Worm (Caenorhabditis elegans): ENCODE data around the gene C14A4.9.

C14A4.9 gene

ce11 chrII:10569498-10569897, 29.6 kb upstream of the C14A4.9 start:
- peak; percentile 13 for TF ChIP-seq unc-55 (GFP tag; optimal IDR thresholded peaks at IDR 0.05)
- no peak for TF ChIP-seq ahr-1 (tag; optimal IDR thresholded peaks at IDR 0.05)

DNA sequence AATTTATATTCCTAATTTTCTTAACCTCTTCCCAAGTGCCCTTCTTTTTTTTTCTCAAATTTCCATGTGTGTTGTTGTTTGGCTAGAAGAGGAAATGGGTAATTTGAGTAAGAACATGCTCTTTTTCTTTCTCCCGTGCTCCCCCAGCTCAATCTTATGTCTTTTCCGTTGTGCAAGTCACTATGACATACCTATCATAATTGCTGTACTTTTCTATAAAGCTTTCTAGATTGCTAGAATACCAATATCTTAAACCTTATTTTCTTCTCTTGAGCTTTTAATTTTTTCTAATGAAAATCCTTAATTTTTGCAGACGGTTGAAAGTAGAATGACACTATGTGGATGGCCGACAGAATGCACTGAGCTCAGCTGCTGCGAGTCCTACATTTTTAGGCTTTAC, 28.8 kb upstream of the C14A4.9 start, which contains the start of gene txt-13:
Gene txt-13 (plus strand): TSS at position 301 of the 400 bp plus-strand sequence.
- no peak for TF ChIP-seq ceh-14 (tag; optimal IDR thresholded peaks at IDR 0.05)
- no peak for TF ChIP-seq fkh-6 (tag; optimal IDR thresholded peaks at IDR 0.05)
- TF ChIP-seq ceh-45 (GFP tag; IDR thresholded peaks at IDR 0.05) = no peak
- TF ChIP-seq gmeb-2 (tag; optimal IDR thresholded peaks at IDR 0.05) = no peak
- TF ChIP-seq unc-86 (tag; optimal IDR thresholded peaks at IDR 0.05) = no peak
- TF ChIP-seq pha-4 (tag; optimal IDR thresholded peaks at IDR 0.05) = no peak
- no peak for TF ChIP-seq che-1 (tag; optimal IDR thresholded peaks at IDR 0.05)
- TF ChIP-seq dve-1 (tag; optimal IDR thresholded peaks at IDR 0.05) = no peak
- TF ChIP-seq K09A11.1 (tag; optimal IDR thresholded peaks at IDR 0.05; ENCODE audit: insufficient read depth) = no peak
- TF ChIP-seq ceh-30 (tag; optimal IDR thresholded peaks at IDR 0.05) = no peak
- TF ChIP-seq tbx-2 (tag; optimal IDR thresholded peaks at IDR 0.05) = no peak
- TF ChIP-seq nfya-1 (tag; optimal IDR thresholded peaks at IDR 0.05) = no peak
- TF ChIP-seq C08G9.2 (tag; optimal IDR thresholded peaks at IDR 0.05) = no peak
- TF ChIP-seq ama-1 (optimal IDR thresholded peaks at IDR 0.05) = no peak
- no peak for TF ChIP-seq hlh-15 (tag; optimal IDR thresholded peaks at IDR 0.05)
- no peak for TF ChIP-seq ref-2 (tag; optimal IDR thresholded peaks at IDR 0.05)
- no peak for TF ChIP-seq ceh-19 (GFP tag; optimal IDR thresholded peaks at IDR 0.05)
- no peak for TF ChIP-seq sox-2 (GFP tag; IDR thresholded peaks at IDR 0.05)
- no peak for TF ChIP-seq eyg-1 (tag; optimal IDR thresholded peaks at IDR 0.05)
- no peak for TF ChIP-seq fkh-10 (GFP tag; optimal IDR thresholded peaks at IDR 0.05)

DNA sequence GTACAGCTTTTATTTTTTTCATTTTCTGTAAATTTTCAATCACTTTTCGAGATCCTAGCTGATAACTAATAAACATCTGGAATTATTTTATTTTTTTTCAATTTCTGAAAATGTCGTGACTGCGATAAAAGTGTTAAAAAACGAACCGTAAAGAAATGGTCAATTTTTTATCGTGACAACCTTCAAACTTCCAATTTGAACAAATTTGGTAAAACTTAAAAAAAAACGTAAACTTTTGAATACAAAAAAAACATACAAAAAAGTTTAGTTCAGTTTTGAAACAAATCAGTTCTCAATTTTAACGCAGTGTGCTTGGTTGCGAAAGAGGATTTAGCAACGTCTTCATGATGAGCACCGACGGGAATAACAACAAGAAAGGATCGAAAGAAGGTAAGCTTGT, 27.2 kb upstream of the C14A4.9 start, which contains the start of gene C06A1.3:
Gene C06A1.3 (plus strand): TSS at position 301 of the 400 bp plus-strand sequence.
- TF ChIP-seq mec-3 (tag; optimal IDR thresholded peaks at IDR 0.05; ENCODE audit: borderline replicate concordance) (no peak), eyg-1 (tag; optimal IDR thresholded peaks at IDR 0.05) (no peak), C08G9.2 (tag; optimal IDR thresholded peaks at IDR 0.05) (no peak), tbx-7 (tag; optimal IDR thresholded peaks at IDR 0.05) (no peak), ceh-22 (tag; optimal IDR thresholded peaks at IDR 0.05) (no peak), sox-4 (tag; optimal IDR thresholded peaks at IDR 0.05) (no peak), C38D4.7 (GFP tag; optimal IDR thresholded peaks at IDR 0.05) (no peak), hlh-30 (tag; optimal IDR thresholded peaks at IDR 0.05; ENCODE audit: insufficient read depth) (no peak), nhr-232 (tag; optimal IDR thresholded peaks at IDR 0.05) (no peak), ceh-24 (tag; optimal IDR thresholded peaks at IDR 0.05) (no peak), sox-2 (GFP tag; IDR thresholded peaks at IDR 0.05) (no peak), pag-3 (tag; optimal IDR thresholded peaks at IDR 0.05; ENCODE audit: borderline replicate concordance) (no peak), elt-4 (tag; optimal IDR thresholded peaks at IDR 0.05) (no peak), fax-1 (tag; optimal IDR thresholded peaks at IDR 0.05) (no peak), fkh-10 (GFP tag; optimal IDR thresholded peaks at IDR 0.05) (no peak), lin-11 (tag; optimal IDR thresholded peaks at IDR 0.05) (no peak)

DNA sequence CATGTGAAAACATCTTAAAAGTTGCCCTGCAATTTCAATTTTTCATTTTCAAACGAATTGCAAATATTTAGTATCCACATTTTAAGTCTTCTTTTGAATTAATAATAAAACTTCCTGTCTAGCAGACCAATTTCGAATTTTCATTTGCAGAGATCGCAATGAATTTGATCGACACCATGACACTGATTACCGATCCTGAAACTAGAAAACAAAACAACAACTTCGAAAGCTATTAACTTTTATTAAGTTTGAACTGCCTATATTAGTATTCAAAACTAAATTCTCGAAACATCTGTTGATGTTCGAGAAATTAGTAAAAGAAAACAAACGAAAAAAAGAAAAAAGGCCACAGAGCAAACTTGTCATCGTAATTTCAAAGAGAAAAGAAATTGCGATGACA, 25.0 kb upstream of the C14A4.9 start:
- TF ChIP-seq ahr-1 (tag; optimal IDR thresholded peaks at IDR 0.05) = no peak

DNA sequence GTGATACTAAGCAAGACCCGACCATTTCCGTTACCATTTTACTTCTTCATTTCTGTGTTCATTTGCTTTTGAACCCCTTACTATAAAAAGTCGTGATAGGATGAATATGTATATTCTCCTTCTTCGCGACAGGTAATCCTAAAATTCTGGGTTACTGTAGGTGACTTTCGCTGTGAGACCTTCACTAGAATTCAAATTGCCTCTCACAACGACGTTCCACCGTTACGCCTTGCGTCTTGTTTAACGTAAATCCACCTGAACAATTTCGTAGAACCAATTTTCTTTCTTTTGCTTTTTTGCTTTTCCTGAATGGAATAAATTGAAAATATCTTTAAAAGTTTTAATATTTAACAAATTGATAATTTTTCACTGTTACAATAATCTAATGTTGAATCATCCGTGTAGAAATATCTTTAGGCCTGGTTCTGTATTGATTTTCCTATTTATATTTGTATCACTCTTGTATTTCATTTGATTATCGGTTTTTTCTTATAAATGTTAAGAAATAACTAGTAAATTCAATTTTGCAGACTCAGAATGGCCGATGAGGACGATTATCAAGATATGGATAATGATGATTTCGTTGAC, 20.2 kb upstream of the C14A4.9 start, which contains the start of gene rpb-6:
Gene rpb-6 (plus strand): TSS at position 538 of the 588 bp plus-strand sequence.
- TF ChIP-seq T23F11.4 (GFP tag; optimal IDR thresholded peaks at IDR 0.05) = no peak
- TF ChIP-seq pha-4 (tag; optimal IDR thresholded peaks at IDR 0.05) = no peak
- no peak for TF ChIP-seq elt-4 (tag; optimal IDR thresholded peaks at IDR 0.05)
- no peak for TF ChIP-seq fkh-6 (tag; optimal IDR thresholded peaks at IDR 0.05)
- no peak for TF ChIP-seq ceh-34 (tag; optimal IDR thresholded peaks at IDR 0.05)

All from whole organism, late embryonic.